Worm (Caenorhabditis elegans): ENCODE results near the gene mccc-1.

Gene mccc-1

ce11 chrIV:9899227-9899626, 14.9 kb downstream of the mccc-1 start:
- TF ChIP-seq unc-62 (GFP tag; optimal IDR thresholded peaks at IDR 0.05), result no peak

ce11 chrIV:9903608-9904007, 19.2 kb downstream of the mccc-1 start, which contains the start of gene best-13:
Gene best-13 (plus strand): TSS chrIV:9903908.
- TF ChIP-seq unc-62 (GFP tag; optimal IDR thresholded peaks at IDR 0.05), result no peak

- no peak for TF ChIP-seq unc-62 (GFP tag; optimal IDR thresholded peaks at IDR 0.05)
These were observed 28.7 kb downstream of the mccc-1 start for ce11 chrIV:9913064-9913463.

- no peak for TF ChIP-seq unc-62 (GFP tag; optimal IDR thresholded peaks at IDR 0.05)
These were observed 30.8 kb downstream of the mccc-1 start for ce11 chrIV:9915128-9915527.

ce11 chrIV:9916224-9916623, 31.9 kb downstream of the mccc-1 start, which contains the start of gene bed-3:
Gene bed-3 (plus strand): TSS chrIV:9916524.
- TF ChIP-seq unc-62 (GFP tag; optimal IDR thresholded peaks at IDR 0.05), result no peak

- TF ChIP-seq unc-62 (GFP tag; optimal IDR thresholded peaks at IDR 0.05), result no peak
These were observed 33.7 kb downstream of the mccc-1 start for ce11 chrIV:9918021-9918420.

- no peak for TF ChIP-seq unc-62 (GFP tag; optimal IDR thresholded peaks at IDR 0.05)
These were observed 36.1 kb downstream of the mccc-1 start for ce11 chrIV:9920426-9920825.

- no peak for TF ChIP-seq unc-62 (GFP tag; optimal IDR thresholded peaks at IDR 0.05)
These were observed 40.0 kb downstream of the mccc-1 start for ce11 chrIV:9924419-9924818.

- no peak for TF ChIP-seq unc-62 (GFP tag; optimal IDR thresholded peaks at IDR 0.05)
These were observed 44.0 kb downstream of the mccc-1 start, which contains the start of gene dur-1 for ce11 chrIV:9928180-9928896. Gene dur-1 (minus strand): TSS chrIV:9928230.

- no peak for TF ChIP-seq unc-62 (GFP tag; optimal IDR thresholded peaks at IDR 0.05)
These were observed 47.7 kb downstream of the mccc-1 start, which contains the start of the genes trmt-10A and F25H8.2 for ce11 chrIV:9932055-9932454. Gene trmt-10A (minus strand): TSS chrIV:9932213. Gene F25H8.2 (plus strand): TSS chrIV:9932235.

ce11 chrIV:9933580-9933979, 49.2 kb downstream of the mccc-1 start, which contains the start of gene spe-29:
Gene spe-29 (plus strand): TSS chrIV:9933880.
- no peak for TF ChIP-seq unc-62 (GFP tag; optimal IDR thresholded peaks at IDR 0.05)
